Fruit fly (Drosophila melanogaster) whole organism, prepupa: ENCODE results near the gene Gr93a.

Experiments used
- Blimp-1 ChIP-seq: fragments of 200-800 bp; sonication (Bioruptor generic); optimal IDR thresholded peaks from 3 replicates; lab custom pipeline; 2017; ENCODE audit warnings: missing biosample characterization, missing genetic modification characterization, mild to moderate bottlenecking, moderate library complexity, missing genetic modification reagents
- CG10669 ChIP-seq: fragments of 200-800 bp; sonication (Bioruptor generic); optimal IDR thresholded peaks from 3 replicates; lab custom pipeline; 2018; ENCODE audit warnings: missing biosample characterization, mild to moderate bottlenecking, missing genetic modification characterization, moderate library complexity
- CG15336 ChIP-seq: fragments of 200-800 bp; sonication (Bioruptor generic); IDR thresholded peaks from 2 replicates; pipeline ENCODE4 v1.3.6; 2022; ENCODE audit warnings: missing biosample characterization, missing genetic modification characterization
- CG31627 ChIP-seq: fragments of 200-800 bp; sonication (Bioruptor generic); optimal IDR thresholded peaks from 3 replicates; lab custom pipeline; 2016; ENCODE audit warnings: missing biosample characterization, missing genetic modification characterization
- CG32006 ChIP-seq: fragments of 200-800 bp; sonication (Bioruptor generic); optimal IDR thresholded peaks from 3 replicates; lab custom pipeline; 2017; ENCODE audit warnings: missing biosample characterization, mild to moderate bottlenecking, missing genetic modification characterization
- CG34406 ChIP-seq: fragments of 200-800 bp; sonication (Bioruptor generic); optimal IDR thresholded peaks from 3 replicates; lab custom pipeline; 2016; ENCODE audit warnings: missing biosample characterization, missing genetic modification characterization
- CG3919 ChIP-seq: fragments of 200-800 bp; sonication (Bioruptor generic); optimal IDR thresholded peaks from 3 replicates; lab custom pipeline; 2016; ENCODE audit warnings: missing biosample characterization, missing genetic modification characterization
- CG4318 ChIP-seq: fragments of 200-800 bp; sonication (Bioruptor generic); optimal IDR thresholded peaks from 3 replicates; lab custom pipeline; 2017; ENCODE audit warnings: missing biosample characterization, mild to moderate bottlenecking, missing genetic modification characterization
- CG6163 ChIP-seq: fragments of 200-800 bp; sonication (Bioruptor generic); IDR thresholded peaks from 3 replicates; pipeline ENCODE4 v1.3.6; 2022; ENCODE audit warnings: missing biosample characterization, missing genetic modification characterization
- CG6276 ChIP-seq: fragments of 200-800 bp; sonication (Bioruptor generic); optimal IDR thresholded peaks from 2 replicates; lab custom pipeline; 2017; ENCODE audit warnings: missing biosample characterization, mild to moderate bottlenecking, missing genetic modification characterization
- CG6792 ChIP-seq: fragments of 200-800 bp; sonication (Bioruptor generic); optimal IDR thresholded peaks from 3 replicates; lab custom pipeline; 2016; ENCODE audit warnings: missing biosample characterization, missing genetic modification characterization
- CG6808 ChIP-seq: fragments of 200-800 bp; sonication (Bioruptor generic); optimal IDR thresholded peaks from 3 replicates; lab custom pipeline; 2017; ENCODE audit warnings: missing biosample characterization, missing genetic modification characterization, mild to moderate bottlenecking, moderate library complexity, missing genetic modification reagents
- CG6854 ChIP-seq: fragments of 200-800 bp; sonication (Bioruptor generic); optimal IDR thresholded peaks from 2 replicates; lab custom pipeline; 2017; ENCODE audit warnings: missing biosample characterization, mild to moderate bottlenecking, missing genetic modification characterization
- CG7368 ChIP-seq: fragments of 200-800 bp; sonication (Bioruptor generic); optimal IDR thresholded peaks from 3 replicates; lab custom pipeline; 2016; ENCODE audit warnings: missing biosample characterization, missing genetic modification characterization
- CG8119 ChIP-seq: fragments of 200-800 bp; sonication (Bioruptor generic); IDR thresholded peaks from 3 replicates; pipeline ENCODE4 v1.3.6; 2022; ENCODE audit warnings: missing biosample characterization, missing genetic modification characterization
- CG8319 ChIP-seq: fragments of 200-800 bp; sonication (Bioruptor generic); optimal IDR thresholded peaks from 3 replicates; lab custom pipeline; 2016; ENCODE audit warnings: missing biosample characterization, missing genetic modification characterization
- CG8632 ChIP-seq: fragments of 200-800 bp; sonication (Bioruptor generic); optimal IDR thresholded peaks from 3 replicates; lab custom pipeline; 2016; ENCODE audit warnings: missing biosample characterization, missing genetic modification characterization
- CG9139 ChIP-seq: fragments of 200-800 bp; sonication (Bioruptor generic); optimal IDR thresholded peaks from 3 replicates; lab custom pipeline; 2017; ENCODE audit warnings: missing biosample characterization, mild to moderate bottlenecking, missing genetic modification characterization
- Eip75B ChIP-seq: fragments of 200-800 bp; sonication (Bioruptor generic); optimal IDR thresholded peaks from 3 replicates; lab custom pipeline; 2016; ENCODE audit warnings: missing biosample characterization, missing genetic modification characterization
- Eip78C ChIP-seq: fragments of 200-800 bp; sonication (Bioruptor generic); peaks from one replicate; lab custom pipeline; 2016; ENCODE audit warnings: missing biosample characterization, missing genetic modification characterization
- Ets21C ChIP-seq: fragments of 200-800 bp; sonication (Bioruptor generic); optimal IDR thresholded peaks from 3 replicates; lab custom pipeline; 2016; ENCODE audit warnings: missing biosample characterization, missing genetic modification characterization
- Ets96B ChIP-seq: fragments of 200-800 bp; optimal IDR thresholded peaks from 2 replicates; lab custom pipeline; 2019; ENCODE audit warnings: missing biosample characterization, mild to moderate bottlenecking, missing genetic modification characterization, moderate library complexity
- Gug ChIP-seq: fragments of 200-800 bp; sonication (Bioruptor generic); IDR thresholded peaks from 2 replicates; pipeline ENCODE4 v1.3.6; 2022; ENCODE audit warnings: missing biosample characterization, missing genetic modification characterization
- Hr39 ChIP-seq: fragments of 200-800 bp; sonication (Bioruptor generic); optimal IDR thresholded peaks from 2 replicates; lab custom pipeline; 2016; ENCODE audit warnings: missing biosample characterization, missing genetic modification characterization
- Smox ChIP-seq: fragments of 200-800 bp; sonication (Bioruptor generic); optimal IDR thresholded peaks from 3 replicates; lab custom pipeline; 2016; ENCODE audit warnings: missing biosample characterization, missing genetic modification characterization
- Sox102F ChIP-seq: fragments of 200-800 bp; sonication (Bioruptor generic); optimal IDR thresholded peaks from 2 replicates; lab custom pipeline; 2016; ENCODE audit warnings: missing biosample characterization, mild to moderate bottlenecking, missing genetic modification characterization
- Sox14 ChIP-seq: fragments of 200-800 bp; sonication (Bioruptor generic); optimal IDR thresholded peaks from 3 replicates; lab custom pipeline; 2016; ENCODE audit warnings: missing biosample characterization, missing genetic modification characterization
- Sox15 ChIP-seq: fragments of 200-800 bp; sonication (Bioruptor generic); optimal IDR thresholded peaks from 3 replicates; lab custom pipeline; 2016; ENCODE audit warnings: missing biosample characterization, missing genetic modification characterization
- dac ChIP-seq: fragments of 200-800 bp; sonication (Bioruptor generic); optimal IDR thresholded peaks from 2 replicates; lab custom pipeline; 2017; ENCODE audit warnings: missing biosample characterization, mild to moderate bottlenecking, missing genetic modification characterization
- dsx ChIP-seq: fragments of 200-800 bp; optimal IDR thresholded peaks from 3 replicates; lab custom pipeline; 2019; ENCODE audit warnings: missing biosample characterization, mild to moderate bottlenecking, missing genetic modification characterization, moderate library complexity; ENCODE audit not compliant: poor library complexity, severe bottlenecking
- fkh ChIP-seq: fragments of 200-800 bp; sonication (Bioruptor generic); optimal IDR thresholded peaks from 3 replicates; lab custom pipeline; 2017; ENCODE audit warnings: missing biosample characterization, mild to moderate bottlenecking, missing genetic modification characterization, moderate library complexity
- lz ChIP-seq: fragments of 200-800 bp; sonication (Bioruptor generic); optimal IDR thresholded peaks from 3 replicates; lab custom pipeline; 2016; ENCODE audit warnings: missing biosample characterization, missing genetic modification characterization
- pdm3 ChIP-seq: fragments of 200-800 bp; sonication (Bioruptor generic); optimal IDR thresholded peaks from 3 replicates; lab custom pipeline; 2016; ENCODE audit warnings: missing biosample characterization, missing genetic modification characterization
- svp ChIP-seq: fragments of 200-800 bp; sonication (Bioruptor generic); peaks from one replicate; lab custom pipeline; 2016; ENCODE audit warnings: missing biosample characterization, missing genetic modification characterization

Gr93a gene

DNA sequence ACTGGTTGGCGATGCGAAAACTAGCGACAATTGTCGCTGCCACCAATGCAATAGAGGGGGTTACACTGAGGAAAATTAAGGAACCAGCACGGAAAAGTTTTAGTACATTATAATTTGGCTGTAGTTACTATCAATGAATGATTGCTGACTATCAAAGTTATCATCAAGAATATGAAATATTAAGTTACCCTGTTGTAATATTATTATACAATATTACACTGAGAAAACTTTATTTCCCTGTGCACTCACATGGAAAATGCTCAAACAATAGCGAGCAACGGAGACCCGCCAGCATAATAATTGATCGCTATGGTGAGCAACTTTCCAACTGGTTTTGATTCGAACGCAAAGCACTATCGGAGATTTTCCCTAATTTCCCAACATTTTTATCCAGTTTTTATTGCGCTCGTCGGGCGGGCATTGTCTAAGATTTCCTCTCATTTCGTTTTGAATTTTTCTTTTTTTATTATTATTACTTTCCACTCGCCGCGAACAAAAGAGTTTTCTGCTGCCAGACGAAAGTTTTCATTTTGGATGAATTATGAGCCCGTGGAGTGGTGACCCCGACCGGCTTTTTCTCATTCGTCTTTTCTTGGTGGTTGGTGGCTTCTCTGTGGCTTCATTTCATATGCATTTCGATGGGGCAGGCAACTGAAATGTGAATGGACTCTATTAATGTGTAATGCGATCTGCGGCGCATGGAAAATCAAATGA lies 30.0 kb downstream of the Gr93a start (continued):
- TF ChIP-seq Eip75B, result peak; percentile 63
- TF ChIP-seq CG10669 (GFP tag; lab: Kevin White, UChicago), result no peak
- no peak for TF ChIP-seq Blimp-1 (GFP tag; lab: Kevin White, UChicago)
- TF ChIP-seq CG3919, result peak; percentile 51
- no peak for TF ChIP-seq fkh (GFP tag; lab: Kevin White, UChicago)
- peak; percentile 93 for TF ChIP-seq CG4318 (GFP tag; lab: Kevin White, UChicago)
- peak; percentile 13 for TF ChIP-seq Sox14 (GFP tag; lab: Kevin White, UChicago)
- TF ChIP-seq CG8319 (GFP tag; lab: Kevin White, UChicago), result peak; percentile 63
- peak; percentile 32 for TF ChIP-seq CG7368 (GFP tag; lab: Kevin White, UChicago)
- TF ChIP-seq CG6808 (GFP tag; lab: Kevin White, UChicago), result no peak
- TF ChIP-seq dsx, result no peak
- TF ChIP-seq lz (GFP tag; lab: Kevin White, UChicago), result peak; percentile 41
- peak; percentile 97 for TF ChIP-seq CG15336 (GFP tag; lab: Robert Waterston, UW)

DNA sequence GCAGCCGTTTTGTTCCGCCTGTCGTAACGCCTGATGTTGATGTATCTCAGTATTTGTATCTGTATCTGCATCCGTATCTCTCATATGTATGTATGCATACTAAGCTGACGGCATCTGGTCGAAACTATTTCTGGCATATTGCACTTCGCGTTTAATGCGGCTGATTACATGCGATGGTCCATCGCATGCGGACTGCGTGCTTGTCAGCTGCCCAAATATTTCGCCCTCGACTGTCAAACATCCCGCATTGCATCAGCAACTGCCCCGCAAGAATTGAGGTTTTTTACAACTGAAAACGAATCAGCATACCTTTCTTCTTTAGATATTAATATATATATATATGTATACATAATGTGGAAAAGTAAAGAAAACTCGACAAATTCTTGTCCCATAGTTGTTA lies 30.6 kb downstream of the Gr93a start:
- TF ChIP-seq Ets21C (GFP tag; lab: Kevin White, UChicago) (no peak), fkh (GFP tag; lab: Kevin White, UChicago) (no peak), CG6276 (GFP tag; lab: Kevin White, UChicago) (no peak), Smox (GFP tag; lab: Kevin White, UChicago) (no peak), CG10669 (GFP tag; lab: Kevin White, UChicago) (no peak), Eip78C (GFP tag; lab: Kevin White, UChicago) (peak; percentile 57), CG34406 (GFP tag; lab: Kevin White, UChicago) (no peak), CG6854 (GFP tag; lab: Kevin White, UChicago) (no peak), dac (GFP tag; lab: Kevin White, UChicago) (no peak)

DNA sequence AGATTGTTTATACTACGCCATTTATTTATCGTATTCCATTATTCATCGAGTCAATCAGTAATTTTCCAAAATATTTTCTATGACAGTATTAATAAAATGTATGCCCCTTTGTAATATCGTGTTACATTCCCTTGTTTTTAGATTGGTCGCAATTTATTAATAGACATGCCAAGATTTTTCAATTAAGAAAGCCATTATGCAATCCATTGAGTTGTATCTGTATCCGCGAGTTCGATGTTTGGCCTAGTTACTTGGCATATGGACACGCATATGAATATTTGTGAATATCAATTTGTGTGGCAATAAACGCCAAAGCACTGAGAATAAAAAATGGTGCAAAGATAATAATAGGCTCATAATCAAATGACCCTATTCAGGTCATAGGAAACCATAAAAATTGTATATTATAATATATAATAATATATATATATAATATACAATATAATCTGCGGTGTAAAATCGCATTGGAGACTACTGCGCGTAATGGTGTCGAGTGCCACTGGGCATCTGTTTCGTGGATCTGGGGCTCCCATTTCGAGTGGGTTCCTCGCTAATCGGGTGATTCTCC lies 31.6 kb downstream of the Gr93a start:
- TF ChIP-seq Sox102F (GFP tag; lab: Kevin White, UChicago) (no peak), pdm3 (GFP tag; lab: Kevin White, UChicago) (no peak), CG32006 (peak; percentile 15), CG34406 (GFP tag; lab: Kevin White, UChicago) (no peak), dac (GFP tag; lab: Kevin White, UChicago) (no peak), CG8319 (GFP tag; lab: Kevin White, UChicago) (no peak), CG6276 (GFP tag; lab: Kevin White, UChicago) (no peak), CG3919 (no peak), CG8632 (GFP tag; lab: Kevin White, UChicago) (no peak), CG6163 (GFP tag; lab: Robert Waterston, UW) (no peak), svp (GFP tag; lab: Kevin White, UChicago) (peak; percentile 53), CG8119 (GFP tag; lab: Robert Waterston, UW) (0 out of 3 replicates have a peak, but pooled peaks have one; percentile 38), Ets96B (no peak)
- TF ChIP-seq, all 60 proteins: peak for 3

DNA sequence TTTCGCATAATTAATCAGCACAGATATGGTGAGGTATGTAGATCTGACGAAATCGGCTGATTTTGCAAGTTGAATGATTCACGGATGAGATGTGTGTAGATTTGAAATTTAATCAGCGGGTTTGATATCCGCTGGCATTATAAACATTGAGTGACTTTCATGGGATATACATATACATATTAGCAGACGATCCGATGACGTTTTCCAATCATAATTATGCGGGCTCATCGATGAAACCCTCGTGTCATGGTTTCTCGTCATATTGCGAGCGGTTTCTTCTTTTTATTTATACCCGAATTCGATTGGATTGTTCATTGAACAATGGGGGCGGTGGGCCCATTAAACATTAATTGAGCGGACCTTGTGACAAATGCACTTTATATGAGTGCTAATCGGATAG lies 32.2 kb downstream of the Gr93a start:
- TF ChIP-seq Sox15, result no peak
- TF ChIP-seq CG6792 (GFP tag; lab: Kevin White, UChicago), result no peak
- TF ChIP-seq Gug (GFP tag; lab: Robert Waterston, UW), result no peak
- no peak for TF ChIP-seq CG9139
- TF ChIP-seq CG8319 (GFP tag; lab: Kevin White, UChicago), result no peak
- no peak for TF ChIP-seq Hr39 (GFP tag; lab: Kevin White, UChicago)
- no peak for TF ChIP-seq Ets21C (GFP tag; lab: Kevin White, UChicago)
- no peak for TF ChIP-seq dac (GFP tag; lab: Kevin White, UChicago)
- no peak for TF ChIP-seq CG31627 (GFP tag; lab: Kevin White, UChicago)
- TF ChIP-seq, all 60 proteins: peak for 0
